Fruit fly (Drosophila melanogaster): ENCODE measurements around the gene CG11885.

CG11885 gene

DNA sequence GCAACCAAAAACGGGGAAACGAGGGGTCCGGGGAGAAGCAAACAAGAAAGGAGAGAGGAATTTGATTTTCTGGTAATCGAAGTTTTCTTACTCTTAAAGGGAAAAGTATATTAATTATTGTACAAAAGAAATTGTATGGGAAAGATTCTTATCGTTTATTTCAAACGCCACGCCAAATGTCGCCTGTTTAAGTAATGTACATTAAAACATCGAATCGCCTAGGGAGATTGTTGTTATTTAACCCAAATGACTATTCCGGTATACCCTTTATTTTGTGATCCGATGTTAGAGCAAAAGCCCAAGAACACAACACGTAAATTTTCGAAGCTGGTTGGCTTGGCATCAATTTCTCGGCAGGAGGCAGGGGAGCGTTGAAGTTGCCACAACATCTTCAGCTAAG lies 18.1 kb upstream of the CG11885 start (continued):
- TF ChIP-seq E2f1 (GFP tag; IDR thresholded peaks at IDR 0.05) (no peak), odd (GFP tag; optimal IDR thresholded peaks at IDR 0.05) (no peak), CG32532 (GFP tag; IDR thresholded peaks at IDR 0.05) (no peak), amos (GFP tag; IDR thresholded peaks at IDR 0.05; ENCODE audit: partially characterized antibody) (no peak), Sry-β (GFP tag; optimal IDR thresholded peaks at IDR 0.05) (no peak), CTCF (GFP tag; optimal IDR thresholded peaks at IDR 0.05) (no peak), CG16815 (GFP tag; optimal IDR thresholded peaks at IDR 0.05) (no peak), CG12942 (GFP tag; optimal IDR thresholded peaks at IDR 0.05) (no peak), Aef1 (GFP tag; IDR thresholded peaks at IDR 0.05) (no peak), nom (GFP tag; optimal IDR thresholded peaks at IDR 0.05) (peak; percentile 71), C15 (GFP tag; IDR thresholded peaks at IDR 0.05) (no peak), schlank (tag; optimal IDR thresholded peaks at IDR 0.05) (no peak), CG9876 (GFP tag; optimal IDR thresholded peaks at IDR 0.05) (no peak), bigmax (GFP tag; optimal IDR thresholded peaks at IDR 0.05) (no peak), CG16779 (GFP tag; IDR thresholded peaks at IDR 0.05) (no peak), ewg (GFP tag; optimal IDR thresholded peaks at IDR 0.05) (no peak), pho (GFP tag; optimal IDR thresholded peaks at IDR 0.05) (no peak), CG12299 (tag; optimal IDR thresholded peaks at IDR 0.05) (no peak), nmo (GFP tag; optimal IDR thresholded peaks at IDR 0.05) (no peak), trem (tag; optimal IDR thresholded peaks at IDR 0.05) (no peak), ems (GFP tag; optimal IDR thresholded peaks at IDR 0.05) (no peak), CG13424 (tag; optimal IDR thresholded peaks at IDR 0.05) (no peak), Drgx (GFP tag; IDR thresholded peaks at IDR 0.05) (peak; percentile 68), Dref (GFP tag; IDR thresholded peaks at IDR 0.05) (no peak), CHES-1-like (GFP tag; optimal IDR thresholded peaks at IDR 0.05) (no peak), her (GFP tag; optimal IDR thresholded peaks at IDR 0.05) (no peak), BtbVII (GFP tag; optimal IDR thresholded peaks at IDR 0.05) (no peak), CG7372 (GFP tag; IDR thresholded peaks at IDR 0.05) (no peak), toy (GFP tag; IDR thresholded peaks at IDR 0.05) (no peak), tio (GFP tag; optimal IDR thresholded peaks at IDR 0.05) (no peak), CG7928 (GFP tag; optimal IDR thresholded peaks at IDR 0.05) (no peak), CG17912 (GFP tag; optimal IDR thresholded peaks at IDR 0.05) (no peak), sens (GFP tag) (peak; percentile 79), CG17361 (GFP tag; IDR thresholded peaks at IDR 0.05) (0 out of 3 replicates have a peak, but pooled peaks have one; percentile 23), disco-r (GFP tag; optimal IDR thresholded peaks at IDR 0.05) (no peak), CG6175 (GFP tag; IDR thresholded peaks at IDR 0.05) (no peak), CG9437 (GFP tag; optimal IDR thresholded peaks at IDR 0.05) (no peak), hb (GFP tag; IDR thresholded peaks at IDR 0.05; ENCODE audit: partially characterized antibody) (no peak), CG18011 (GFP tag; optimal IDR thresholded peaks at IDR 0.05) (no peak), nerfin-2 (GFP tag; IDR thresholded peaks at IDR 0.05; ENCODE audit: partially characterized antibody) (no peak), BEAF-32 (GFP tag; optimal IDR thresholded peaks at IDR 0.05) (no peak), CG10209 (GFP tag; optimal IDR thresholded peaks at IDR 0.05) (no peak), CG11398 (GFP tag; optimal IDR thresholded peaks at IDR 0.05) (no peak), CG30020 (tag; optimal IDR thresholded peaks at IDR 0.05) (no peak), Sox100B (GFP tag; optimal IDR thresholded peaks at IDR 0.05) (no peak), CG11504 (tag; optimal IDR thresholded peaks at IDR 0.05) (no peak), Fer1 (GFP tag; optimal IDR thresholded peaks at IDR 0.05) (no peak), CG3407 (GFP tag; optimal IDR thresholded peaks at IDR 0.05) (no peak), gem (tag; optimal IDR thresholded peaks at IDR 0.05) (peak; percentile 29), CG5180 (GFP tag; optimal IDR thresholded peaks at IDR 0.05) (no peak), cato (GFP tag; optimal IDR thresholded peaks at IDR 0.05; ENCODE audit: borderline replicate concordance) (no peak), bcd (GFP tag; optimal IDR thresholded peaks at IDR 0.05) (no peak)

Data from whole organism, embryonic.